Worm (Caenorhabditis elegans) whole organism, young adult: ENCODE results near the gene srd-21.

Experiments
- B0336.3 ChIP-seq: fragments of 200-800 bp; sonication (Bioruptor generic); IDR thresholded peaks from 2 replicates; pipeline ENCODE4 v1.3.6; 2022; ENCODE audit warnings: missing genetic modification characterization, missing compliant biosample characterization
- aptf-3 ChIP-seq: fragments of 200-800 bp; sonication (Bioruptor generic); IDR thresholded peaks from 2 replicates; pipeline ENCODE4 v1.3.6; 2022; ENCODE audit warnings: missing genetic modification characterization, missing compliant biosample characterization
- attf-6 ChIP-seq: fragments of 200-800 bp; sonication (Bioruptor generic); IDR thresholded peaks from 2 replicates; pipeline ENCODE4 v1.3.6; 2022; ENCODE audit warnings: missing genetic modification reagents, missing genetic modification characterization, missing compliant biosample characterization
- ekl-4 ChIP-seq: fragments of 200-800 bp; sonication (Bioruptor generic); IDR thresholded peaks from 2 replicates; pipeline ENCODE4 v1.3.6; 2022; ENCODE audit warnings: missing genetic modification reagents, missing genetic modification characterization, missing compliant biosample characterization
- nfya-1 ChIP-seq: sonication (generic microtip); optimal IDR thresholded peaks from 2 replicates; lab custom pipeline; 2017; ENCODE audit warnings: antibody characterized with exemption, missing compliant biosample characterization, missing genetic modification characterization, borderline replicate concordance; ENCODE audit not compliant: insufficient read depth
- nfya-2 ChIP-seq: fragments of 200-800 bp; sonication (Bioruptor generic); IDR thresholded peaks from 2 replicates; pipeline ENCODE4 v1.3.6; 2022; ENCODE audit warnings: missing genetic modification reagents, missing genetic modification characterization, missing compliant biosample characterization
- rcor-1 ChIP-seq: fragments of 200-800 bp; sonication (Bioruptor generic); IDR thresholded peaks from 2 replicates; pipeline ENCODE4 v1.3.6; 2022; ENCODE audit warnings: missing genetic modification reagents, missing genetic modification characterization, missing compliant biosample characterization

ce11 chrV:16581061-16581460, 48.6 kb upstream of the srd-21 start:
- TF ChIP-seq attf-6 (GFP tag; lab: Robert Waterston, UW) (no peak), B0336.3 (GFP tag; lab: Robert Waterston, UW) (no peak), nfya-1 (tag; lab: Kevin White, UChicago) (no peak), rcor-1 (GFP tag; lab: Robert Waterston, UW) (no peak), aptf-3 (GFP tag; lab: Robert Waterston, UW) (no peak), nfya-2 (GFP tag; lab: Robert Waterston, UW) (no peak), ekl-4 (GFP tag; lab: Robert Waterston, UW) (no peak)
